Worm (Caenorhabditis elegans) whole organism, late embryonic: Measurements from ENCODE around the gene usp-33.

Experiments
- C38D4.7 ChIP-seq: fragments of 200-800 bp; sonication (Bioruptor generic); optimal IDR thresholded peaks from 2 replicates; lab custom pipeline; 2018; ENCODE audit warnings: mild to moderate bottlenecking, missing genetic modification characterization, moderate library complexity, missing compliant biosample characterization
- F13H6.1 ChIP-seq: sonication (generic microtip); optimal IDR thresholded peaks from 2 replicates; lab custom pipeline; 2016; ENCODE audit warnings: missing genetic modification characterization, missing compliant biosample characterization
- K09A11.1 ChIP-seq: sonication (generic microtip); optimal IDR thresholded peaks from 2 replicates; lab custom pipeline; 2017; ENCODE audit warnings: antibody characterized with exemption, mild to moderate bottlenecking, missing genetic modification characterization, missing compliant biosample characterization; ENCODE audit not compliant: insufficient read depth
- Y22D7AL.16 ChIP-seq: sonication (generic microtip); optimal IDR thresholded peaks from 2 replicates; lab custom pipeline; 2016; ENCODE audit warnings: missing genetic modification characterization, missing compliant biosample characterization
- ahr-1 ChIP-seq: sonication (generic microtip); optimal IDR thresholded peaks from 2 replicates; lab custom pipeline; 2016; ENCODE audit warnings: missing genetic modification characterization, missing compliant biosample characterization
- ama-1 ChIP-seq: fragments of 150-350 bp; optimal IDR thresholded peaks from 2 replicates; lab custom pipeline; 2014
- ceh-14 ChIP-seq: sonication (generic microtip); optimal IDR thresholded peaks from 2 replicates; lab custom pipeline; 2016; ENCODE audit warnings: missing genotype, missing genetic modification characterization, missing compliant biosample characterization
- ceh-18 ChIP-seq: sonication (generic microtip); optimal IDR thresholded peaks from 2 replicates; lab custom pipeline; 2016; ENCODE audit warnings: missing genetic modification characterization, missing compliant biosample characterization
- ceh-2 ChIP-seq: sonication (generic microtip); optimal IDR thresholded peaks from 2 replicates; lab custom pipeline; 2016; ENCODE audit warnings: missing genotype, missing genetic modification characterization, missing compliant biosample characterization
- ceh-24 ChIP-seq: sonication (generic microtip); optimal IDR thresholded peaks from 2 replicates; lab custom pipeline; 2016; ENCODE audit warnings: mild to moderate bottlenecking, missing genetic modification characterization, missing compliant biosample characterization
- ceh-34 ChIP-seq: sonication (generic microtip); optimal IDR thresholded peaks from 2 replicates; lab custom pipeline; 2016; ENCODE audit warnings: mild to moderate bottlenecking, missing genetic modification characterization, missing compliant biosample characterization
- ceh-45 ChIP-seq: fragments of 200-800 bp; sonication (Bioruptor generic); IDR thresholded peaks from 2 replicates; pipeline ENCODE4 v1.3.6; 2022; ENCODE audit warnings: missing genetic modification reagents, missing genetic modification characterization, missing compliant biosample characterization
- ceh-6 ChIP-seq: fragments of 200-800 bp; sonication (Bioruptor generic); optimal IDR thresholded peaks from 2 replicates; lab custom pipeline; 2018; ENCODE audit warnings: mild to moderate bottlenecking, missing genetic modification characterization, missing compliant biosample characterization
- dve-1 ChIP-seq: sonication (generic microtip); optimal IDR thresholded peaks from 2 replicates; lab custom pipeline; 2017; ENCODE audit warnings: antibody characterized with exemption, mild to moderate bottlenecking, missing genetic modification characterization, missing compliant biosample characterization
- elt-2 ChIP-seq: sonication (generic microtip); optimal IDR thresholded peaks from 2 replicates; lab custom pipeline; 2016; ENCODE audit warnings: missing genetic modification reagents, missing genetic modification characterization, missing compliant biosample characterization
- elt-4 ChIP-seq: sonication (generic microtip); optimal IDR thresholded peaks from 2 replicates; lab custom pipeline; 2016; ENCODE audit warnings: missing genetic modification characterization, missing compliant biosample characterization
- eyg-1 ChIP-seq: sonication (generic microtip); optimal IDR thresholded peaks from 2 replicates; lab custom pipeline; 2016; ENCODE audit warnings: missing genotype, missing genetic modification characterization, missing compliant biosample characterization
- fax-1 ChIP-seq: sonication (generic microtip); optimal IDR thresholded peaks from 2 replicates; lab custom pipeline; 2016; ENCODE audit warnings: missing genotype, missing genetic modification characterization, missing compliant biosample characterization
- fkh-10 ChIP-seq: fragments of 150-350 bp; optimal IDR thresholded peaks from 2 replicates; lab custom pipeline; 2014; ENCODE audit warnings: missing biosample characterization, missing genetic modification reagents, missing genetic modification characterization
- hlh-13 ChIP-seq: fragments of 200-800 bp; sonication (Bioruptor generic); optimal IDR thresholded peaks from 2 replicates; lab custom pipeline; 2018; ENCODE audit warnings: mild to moderate bottlenecking, missing genetic modification characterization, missing compliant biosample characterization
- hlh-30 ChIP-seq: sonication (generic microtip); optimal IDR thresholded peaks from 2 replicates; lab custom pipeline; 2017; ENCODE audit warnings: antibody characterized with exemption, missing genetic modification characterization, missing compliant biosample characterization; ENCODE audit not compliant: insufficient read depth
- hlh-8 ChIP-seq: sonication (generic microtip); optimal IDR thresholded peaks from 2 replicates; lab custom pipeline; 2016; ENCODE audit warnings: missing genotype, missing genetic modification characterization, missing compliant biosample characterization
- lin-11 ChIP-seq: fragments of 200-800 bp; sonication (Bioruptor generic); optimal IDR thresholded peaks from 2 replicates; lab custom pipeline; 2018; ENCODE audit warnings: mild to moderate bottlenecking, missing genetic modification characterization, missing compliant biosample characterization
- nhr-232 ChIP-seq: sonication (generic microtip); optimal IDR thresholded peaks from 2 replicates; lab custom pipeline; 2016; ENCODE audit warnings: missing genetic modification characterization, missing compliant biosample characterization
- npax-4 ChIP-seq: sonication (generic microtip); optimal IDR thresholded peaks from 2 replicates; lab custom pipeline; 2016; ENCODE audit warnings: missing genetic modification characterization, missing compliant biosample characterization
- odd-2 ChIP-seq: sonication (generic microtip); optimal IDR thresholded peaks from 2 replicates; lab custom pipeline; 2017; ENCODE audit warnings: antibody characterized with exemption, mild to moderate bottlenecking, missing genetic modification characterization, missing compliant biosample characterization
- pag-3 ChIP-seq: sonication (generic microtip); optimal IDR thresholded peaks from 2 replicates; lab custom pipeline; 2016; ENCODE audit warnings: missing compliant biosample characterization, missing genetic modification characterization, borderline replicate concordance
- pat-9 ChIP-seq: fragments of 200-800 bp; sonication (Bioruptor generic); optimal IDR thresholded peaks from 2 replicates; lab custom pipeline; 2018; ENCODE audit warnings: mild to moderate bottlenecking, missing genetic modification characterization, moderate library complexity, missing compliant biosample characterization
- pqm-1 ChIP-seq: sonication (generic microtip); optimal IDR thresholded peaks from 2 replicates; lab custom pipeline; 2016; ENCODE audit warnings: missing genetic modification characterization, missing compliant biosample characterization
- pros-1 ChIP-seq: fragments of 150-350 bp; optimal IDR thresholded peaks from 2 replicates; lab custom pipeline; 2014; ENCODE audit warnings: missing biosample characterization, missing genetic modification reagents, missing genetic modification characterization
- tbx-2 ChIP-seq: sonication (generic microtip); optimal IDR thresholded peaks from 2 replicates; lab custom pipeline; 2016; ENCODE audit warnings: missing genetic modification characterization, missing compliant biosample characterization
- tbx-7 ChIP-seq: sonication (generic microtip); optimal IDR thresholded peaks from 2 replicates; lab custom pipeline; 2016; ENCODE audit warnings: missing genotype, missing genetic modification characterization, missing compliant biosample characterization
- ttx-3 ChIP-seq: sonication (generic microtip); optimal IDR thresholded peaks from 2 replicates; lab custom pipeline; 2016; ENCODE audit warnings: missing genetic modification reagents, missing genetic modification characterization, missing compliant biosample characterization
- unc-86 ChIP-seq: sonication (generic microtip); optimal IDR thresholded peaks from 2 replicates; lab custom pipeline; 2016; ENCODE audit warnings: missing genetic modification characterization, missing compliant biosample characterization
- zip-5 ChIP-seq: sonication (generic microtip); optimal IDR thresholded peaks from 2 replicates; lab custom pipeline; 2016; ENCODE audit warnings: missing genetic modification characterization, missing compliant biosample characterization

usp-33 gene

DNA sequence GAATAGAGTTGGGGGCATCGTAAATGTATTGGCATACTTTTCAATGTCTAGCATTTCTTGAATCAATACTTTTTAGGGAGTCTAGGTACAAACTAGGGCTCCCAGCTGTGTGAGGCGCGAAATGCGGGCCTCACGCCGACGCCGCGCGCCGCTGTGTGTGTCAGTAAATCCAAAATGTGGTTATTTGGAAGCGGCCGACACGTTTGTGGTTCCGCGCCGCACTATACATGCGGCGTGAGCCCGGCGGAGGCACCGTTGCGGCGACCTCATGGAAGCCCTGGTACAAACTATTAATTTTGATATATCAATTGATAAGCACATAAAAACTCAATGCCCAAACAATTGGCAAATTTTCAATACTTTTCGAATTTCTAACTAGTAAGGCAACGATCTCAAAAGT lies 5.0 kb upstream of the usp-33 start:
- TF ChIP-seq elt-4 (tag; lab: Kevin White, UChicago) (no peak), ceh-2 (tag; lab: Kevin White, UChicago) (no peak), npax-4 (tag; lab: Kevin White, UChicago) (no peak), pag-3 (tag; lab: Kevin White, UChicago) (no peak), fax-1 (tag; lab: Kevin White, UChicago) (no peak), ceh-45 (GFP tag; lab: Robert Waterston, UW) (no peak), lin-11 (tag; lab: Kevin White, UChicago) (no peak), ceh-14 (tag; lab: Kevin White, UChicago) (no peak), Y22D7AL.16 (no peak), hlh-13 (no peak), nhr-232 (no peak), elt-2 (tag; lab: Kevin White, UChicago) (no peak), ceh-34 (no peak), unc-86 (tag; lab: Kevin White, UChicago) (no peak), ama-1 (lab: Kevin White, UChicago) (no peak), tbx-2 (tag; lab: Kevin White, UChicago) (no peak), odd-2 (tag; lab: Kevin White, UChicago) (no peak), pros-1 (tag; lab: Kevin White, UChicago) (no peak)

DNA sequence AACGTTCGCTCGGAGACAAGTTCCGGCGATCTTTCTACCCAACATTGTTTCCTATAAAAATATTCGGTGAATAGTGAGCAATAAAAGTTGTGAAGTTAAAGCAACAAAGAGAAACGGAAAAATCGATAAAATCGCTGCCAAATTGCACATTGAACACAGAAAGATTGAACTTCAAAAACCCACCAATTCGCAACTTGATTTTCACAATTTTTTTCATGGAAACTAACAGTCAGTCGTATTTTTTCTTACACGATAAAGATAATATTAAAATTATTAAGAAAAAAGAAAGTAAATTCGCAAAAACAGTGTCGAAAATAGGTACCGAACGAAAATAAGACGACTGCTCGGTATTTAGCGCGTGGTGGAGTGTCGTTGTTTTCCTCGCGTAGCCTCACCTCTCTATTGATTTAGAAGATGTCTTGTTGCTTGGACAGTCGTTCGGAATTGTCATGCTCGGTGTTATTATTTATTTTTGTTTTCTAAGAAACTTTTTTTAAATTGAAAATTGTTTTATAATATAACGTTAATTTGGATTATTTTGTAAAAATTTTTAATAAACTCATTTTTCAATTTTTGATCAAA lies 730 bp upstream of the usp-33 start, which contains the start of gene gas-1:
gas-1 (minus strand) TSS at position 51 of the 582 bp plus-strand sequence.
- TF ChIP-seq pat-9 (tag; lab: Kevin White, UChicago): no peak
- TF ChIP-seq ttx-3 (tag; lab: Kevin White, UChicago): no peak
- TF ChIP-seq hlh-30: no peak
- TF ChIP-seq ceh-6 (GFP tag; lab: Kevin White, UChicago): no peak
- TF ChIP-seq fax-1 (tag; lab: Kevin White, UChicago): no peak
- no peak for TF ChIP-seq C38D4.7 (GFP tag; lab: Kevin White, UChicago)
- no peak for TF ChIP-seq unc-86 (tag; lab: Kevin White, UChicago)

DNA sequence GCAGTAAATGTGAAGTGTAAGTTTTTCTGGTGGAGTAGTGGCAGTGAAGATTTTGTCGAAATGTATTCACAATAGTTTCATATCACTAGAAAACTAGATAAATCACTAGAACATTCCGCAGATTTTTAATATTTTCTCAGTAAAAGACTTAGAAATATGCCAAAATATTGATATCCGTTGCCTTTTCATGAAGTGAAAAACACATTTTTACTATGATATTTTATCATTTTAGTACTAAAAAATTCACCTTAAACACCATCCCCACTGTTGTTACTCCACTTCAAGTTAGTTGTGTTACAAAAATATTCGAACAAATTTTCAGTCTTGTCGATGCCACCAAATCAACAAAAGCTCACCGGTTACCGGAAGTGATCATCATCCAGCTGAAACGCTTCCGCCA lies 2.2 kb downstream of the usp-33 start:
- TF ChIP-seq hlh-8 (tag; lab: Kevin White, UChicago): no peak

DNA sequence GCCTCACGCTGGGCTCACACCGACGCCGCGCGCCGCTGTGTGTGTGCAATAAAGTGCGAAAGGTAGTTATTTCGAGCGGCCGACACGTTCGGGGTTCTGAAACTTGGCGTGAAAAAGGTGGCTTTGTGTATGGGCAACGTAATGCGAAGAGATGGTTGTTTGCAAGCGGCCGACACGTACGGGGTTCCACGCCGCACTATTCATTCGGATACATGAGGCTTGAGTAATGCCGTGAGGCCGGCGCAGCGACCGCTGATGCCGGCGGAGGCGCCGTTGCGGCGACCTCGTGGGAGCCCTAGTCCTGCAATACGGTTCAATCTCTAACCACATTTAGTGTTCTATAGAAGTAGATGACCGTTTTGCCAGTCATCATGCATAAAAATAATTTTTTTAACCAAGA lies 2.9 kb downstream of the usp-33 start:
- no peak for TF ChIP-seq eyg-1
- TF ChIP-seq elt-4 (tag; lab: Kevin White, UChicago): peak; percentile 33
- TF ChIP-seq, all 69 proteins: peak for 1

DNA sequence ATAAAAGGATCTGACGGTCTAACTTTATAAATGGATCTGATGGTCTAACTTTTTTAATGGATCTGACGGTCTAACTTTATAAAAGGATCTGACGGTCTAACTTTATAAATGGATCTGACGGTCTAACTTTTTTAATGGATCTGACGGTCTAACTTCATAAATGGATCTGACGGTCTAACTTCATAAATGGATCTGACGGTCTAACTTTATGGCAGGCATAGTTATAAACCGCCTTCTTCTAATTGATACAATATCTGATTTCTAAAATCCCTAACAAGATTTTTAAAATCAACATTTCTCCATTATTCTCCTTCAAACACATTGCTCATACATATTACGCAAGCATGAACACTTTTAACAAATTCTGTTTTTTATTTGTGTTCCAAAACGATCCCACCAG lies 5.9 kb downstream of the usp-33 start, which contains the start of gene K09A9.8:
K09A9.8 (minus strand) TSS at position 101 of the 400 bp plus-strand sequence.
- no peak for TF ChIP-seq ceh-45 (GFP tag; lab: Robert Waterston, UW)
- TF ChIP-seq ama-1 (lab: Kevin White, UChicago): no peak
- no peak for TF ChIP-seq ceh-14 (tag; lab: Kevin White, UChicago)
- no peak for TF ChIP-seq pqm-1 (tag; lab: Kevin White, UChicago)
- no peak for TF ChIP-seq fkh-10 (GFP tag; lab: Kevin White, UChicago)
- no peak for TF ChIP-seq ahr-1 (tag; lab: Kevin White, UChicago)
- TF ChIP-seq C38D4.7 (GFP tag; lab: Kevin White, UChicago): no peak
- no peak for TF ChIP-seq F13H6.1 (tag; lab: Kevin White, UChicago)
- TF ChIP-seq ceh-18 (tag; lab: Kevin White, UChicago): no peak
- TF ChIP-seq zip-5 (tag; lab: Kevin White, UChicago): no peak
- no peak for TF ChIP-seq K09A11.1 (tag; lab: Kevin White, UChicago)
- no peak for TF ChIP-seq npax-4 (tag; lab: Kevin White, UChicago)
- no peak for TF ChIP-seq tbx-7 (tag; lab: Kevin White, UChicago)
- TF ChIP-seq odd-2 (tag; lab: Kevin White, UChicago): no peak
- TF ChIP-seq ceh-24 (tag; lab: Kevin White, UChicago): no peak
- TF ChIP-seq dve-1 (tag; lab: Kevin White, UChicago): no peak
- TF ChIP-seq, all 69 proteins: peak for 0
